Worm (Caenorhabditis elegans) whole organism, L1 larva: ENCODE measurements around the gene C49C3.15.

Experiments
- aly-2 ChIP-seq: fragments of 150-350 bp; optimal IDR thresholded peaks from 2 replicates; lab custom pipeline; 2014; ENCODE audit warnings: missing biosample characterization, missing genetic modification characterization
- ama-1 ChIP-seq: fragments of 150-350 bp; optimal IDR thresholded peaks from 2 replicates; lab custom pipeline; 2014
- ceh-63 ChIP-seq: fragments of 200-800 bp; sonication (Bioruptor generic); optimal IDR thresholded peaks from 2 replicates; lab custom pipeline; 2018; ENCODE audit warnings: mild to moderate bottlenecking, missing genetic modification characterization, missing compliant biosample characterization
- ceh-8 ChIP-seq: fragments of 200-800 bp; sonication (Bioruptor generic); optimal IDR thresholded peaks from 2 replicates; lab custom pipeline; 2018; ENCODE audit warnings: mild to moderate bottlenecking, missing genetic modification characterization, moderate library complexity, missing compliant biosample characterization
- ceh-82 ChIP-seq, 3 experiments: fragments of 150-350 bp in 1 of 3; sonication (generic microtip) in 2 of 3; optimal IDR thresholded peaks; 2 replicates each; lab custom pipeline; 2014 to 2017; ENCODE audit warnings: missing biosample characterization in 3 of 3, missing genetic modification characterization in 3 of 3
- efl-1 ChIP-seq, 4 experiments: fragments of 150-350 bp; optimal IDR thresholded peaks in 3 of 4; peaks in 1 of 4; 1 replicate in 1 of 4; 2 replicates in 3 of 4; lab custom pipeline; 2014; ENCODE audit warnings: missing biosample characterization in 2 of 4, missing genetic modification characterization in 2 of 4, missing genetic modification reagents in 2 of 4
- egl-27 ChIP-seq, 2 experiments: fragments of 150-350 bp in 1 of 2; sonication (generic microtip); optimal IDR thresholded peaks; 3 replicates each; lab custom pipeline; 2017 to 2018; ENCODE audit warnings: missing biosample characterization in 2 of 2, missing genetic modification characterization in 2 of 2, missing genetic modification reagents in 2 of 2
- elt-2 ChIP-seq: sonication (generic microtip); optimal IDR thresholded peaks from 2 replicates; lab custom pipeline; 2016; ENCODE audit warnings: missing genetic modification characterization, mild to moderate bottlenecking, inconsistent platforms, missing compliant biosample characterization, missing genetic modification reagents
- elt-3 ChIP-seq, 6 experiments: fragments of 150-350 bp in 1 of 6; sonication (generic microtip); optimal IDR thresholded peaks; 2 replicates each; lab custom pipeline; 2017 to 2018; ENCODE audit warnings: missing biosample characterization in 6 of 6, missing genetic modification characterization in 6 of 6, inconsistent platforms in 1 of 6
- ets-5 ChIP-seq: fragments of 200-800 bp; sonication (Bioruptor generic); IDR thresholded peaks from 2 replicates; pipeline ENCODE4 v1.3.6; 2022; ENCODE audit warnings: missing genetic modification characterization, missing compliant biosample characterization
- fkh-4 ChIP-seq: sonication (generic microtip); optimal IDR thresholded peaks from 2 replicates; lab custom pipeline; 2016; ENCODE audit warnings: missing compliant biosample characterization, missing genetic modification characterization, borderline replicate concordance
- fos-1 ChIP-seq: fragments of 150-350 bp; optimal IDR thresholded peaks from 2 replicates; lab custom pipeline; 2014; ENCODE audit warnings: missing biosample characterization, missing genetic modification characterization
- grh-1 ChIP-seq: fragments of 200-800 bp; sonication (Bioruptor generic); IDR thresholded peaks from 2 replicates; pipeline ENCODE4 v1.3.6; 2022; ENCODE audit warnings: missing genetic modification reagents, missing genetic modification characterization, missing compliant biosample characterization
- hpl-2 ChIP-seq: fragments of 150-350 bp; optimal IDR thresholded peaks from 2 replicates; lab custom pipeline; 2014; ENCODE audit warnings: missing biosample characterization, missing genetic modification reagents, missing genetic modification characterization
- irx-1 ChIP-seq: sonication (generic microtip); optimal IDR thresholded peaks from 2 replicates; lab custom pipeline; 2016; ENCODE audit warnings: missing genetic modification characterization, missing compliant biosample characterization
- isw-1 ChIP-seq: fragments of 200-800 bp; sonication (Bioruptor generic); IDR thresholded peaks from 2 replicates; pipeline ENCODE4 v1.3.6; 2022; ENCODE audit warnings: missing genetic modification characterization, missing compliant biosample characterization
- lin-14 ChIP-seq: fragments of 200-800 bp; sonication (Bioruptor generic); optimal IDR thresholded peaks from 2 replicates; lab custom pipeline; 2018; ENCODE audit warnings: mild to moderate bottlenecking, missing genetic modification characterization, moderate library complexity, missing compliant biosample characterization
- lin-15B ChIP-seq: fragments of 150-350 bp; sonication (generic microtip); optimal IDR thresholded peaks from 3 replicates; lab custom pipeline; 2014; ENCODE audit warnings: missing biosample characterization, missing genetic modification characterization
- mab-9 ChIP-seq: fragments of 200-800 bp; sonication (Bioruptor generic); IDR thresholded peaks from 2 replicates; pipeline ENCODE4 v1.3.6; 2022; ENCODE audit warnings: missing genetic modification reagents, missing genetic modification characterization, missing compliant biosample characterization
- mef-2 ChIP-seq: fragments of 150-350 bp; optimal IDR thresholded peaks from 2 replicates; lab custom pipeline; 2014; ENCODE audit warnings: missing biosample characterization, missing genetic modification characterization
- nhr-20 ChIP-seq: sonication (generic microtip); optimal IDR thresholded peaks from 2 replicates; lab custom pipeline; 2016; ENCODE audit warnings: mild to moderate bottlenecking, missing genetic modification characterization, missing compliant biosample characterization
- pag-3 ChIP-seq: sonication (generic microtip); optimal IDR thresholded peaks from 2 replicates; lab custom pipeline; 2017; ENCODE audit warnings: missing genetic modification characterization, mild to moderate bottlenecking, missing compliant biosample characterization, antibody characterized with exemption, borderline replicate concordance; ENCODE audit not compliant: insufficient read depth
- pqm-1 ChIP-seq: sonication (generic microtip); optimal IDR thresholded peaks from 3 replicates; lab custom pipeline; 2017; ENCODE audit warnings: missing biosample characterization, missing genetic modification characterization
- rnt-1 ChIP-seq: sonication (generic microtip); optimal IDR thresholded peaks from 2 replicates; lab custom pipeline; 2016; ENCODE audit warnings: mild to moderate bottlenecking, missing genetic modification characterization, moderate library complexity, missing compliant biosample characterization
- snu-23 ChIP-seq: sonication (generic microtip); optimal IDR thresholded peaks from 2 replicates; lab custom pipeline; 2016; ENCODE audit warnings: missing genetic modification characterization, missing compliant biosample characterization
- sup-37 ChIP-seq: fragments of 200-800 bp; sonication (Bioruptor generic); optimal IDR thresholded peaks from 2 replicates; lab custom pipeline; 2018; ENCODE audit warnings: mild to moderate bottlenecking, missing genetic modification characterization, missing compliant biosample characterization
- swsn-7 ChIP-seq: sonication (generic microtip); optimal IDR thresholded peaks from 2 replicates; lab custom pipeline; 2016; ENCODE audit warnings: missing genetic modification characterization, missing compliant biosample characterization
- tlp-1 ChIP-seq: fragments of 150-350 bp; optimal IDR thresholded peaks from 2 replicates; lab custom pipeline; 2014; ENCODE audit warnings: missing biosample characterization, missing genetic modification characterization
- unc-130 ChIP-seq: fragments of 150-350 bp; optimal IDR thresholded peaks from 2 replicates; lab custom pipeline; 2017; ENCODE audit warnings: missing biosample characterization, missing genetic modification characterization, inconsistent platforms
- unc-86 ChIP-seq: sonication (generic microtip); optimal IDR thresholded peaks from 2 replicates; lab custom pipeline; 2016; ENCODE audit warnings: missing genetic modification characterization, missing compliant biosample characterization
- unc-98 ChIP-seq: fragments of 200-800 bp; sonication (Bioruptor generic); IDR thresholded peaks from 2 replicates; pipeline ENCODE4 v1.3.6; 2022; ENCODE audit warnings: missing genetic modification characterization, missing compliant biosample characterization
- vab-15 ChIP-seq: sonication (generic microtip); optimal IDR thresholded peaks from 2 replicates; lab custom pipeline; 2017; ENCODE audit warnings: missing genotype, mild to moderate bottlenecking, missing genetic modification characterization, missing compliant biosample characterization
- zip-4 ChIP-seq: fragments of 200-800 bp; sonication (Bioruptor generic); optimal IDR thresholded peaks from 2 replicates; lab custom pipeline; 2018; ENCODE audit warnings: mild to moderate bottlenecking, missing genetic modification characterization, moderate library complexity, missing compliant biosample characterization
- ztf-11 ChIP-seq, 2 experiments: sonication (generic microtip); optimal IDR thresholded peaks; 2 replicates each; lab custom pipeline; 2016 to 2017; ENCODE audit warnings: missing genetic modification characterization in 2 of 2, missing biosample characterization in 1 of 2, missing compliant biosample characterization in 1 of 2
- ztf-4 ChIP-seq: fragments of 150-350 bp; optimal IDR thresholded peaks from 2 replicates; lab custom pipeline; 2014; ENCODE audit warnings: missing biosample characterization, missing genetic modification characterization

C49C3.15 gene

ce11 chrIV:17342179-17342578 is 8.1 kb downstream of the C49C3.15 start, which contains the start of gene C49C3.9:
C49C3.9 (minus strand) TSS chrIV:17342314.
- TF ChIP-seq swsn-7 (no peak), pqm-1 (tag; lab: Kevin White, UChicago) (peak; percentile 21), elt-2 (tag; lab: Kevin White, UChicago) (peak; percentile 85)

- no peak for TF ChIP-seq mef-2
- TF ChIP-seq lin-14 (GFP tag; lab: Kevin White, UChicago): no peak
- no peak for TF ChIP-seq fkh-4 (tag; lab: Kevin White, UChicago)
- no peak for TF ChIP-seq ceh-82 (tag; optimal IDR thresholded peaks at IDR 0.05; lab: Kevin White, UChicago)
Measured at ce11 chrIV:17342667-17343066, 8.6 kb downstream of the C49C3.15 start, which contains the start of gene C49C3.21. C49C3.21 (plus strand) TSS chrIV:17342967.

ce11 chrIV:17343482-17343881 is 9.5 kb downstream of the C49C3.15 start, which contains the start of gene C49C3.11:
C49C3.11 (plus strand) TSS chrIV:17343782.
- TF ChIP-seq ets-5 (GFP tag; lab: Robert Waterston, UW): no peak
- TF ChIP-seq elt-2 (tag; lab: Kevin White, UChicago): no peak
- no peak for TF ChIP-seq pqm-1 (tag; lab: Kevin White, UChicago)
- TF ChIP-seq unc-130 (tag; lab: Kevin White, UChicago): no peak
- TF ChIP-seq isw-1: no peak
- TF ChIP-seq grh-1: no peak
- TF ChIP-seq snu-23: no peak
- no peak for TF ChIP-seq ceh-8
- TF ChIP-seq sup-37 (GFP tag; lab: Kevin White, UChicago): no peak
- TF ChIP-seq pag-3: no peak
- TF ChIP-seq efl-1 (optimal IDR thresholded peaks at IDR 0.05; lab: Kevin White, UChicago): no peak
- TF ChIP-seq efl-1 (GFP tag; optimal IDR thresholded peaks at IDR 0.05 in 1 of 2; lab: Kevin White, UChicago): no peak
- no peak for TF ChIP-seq egl-27 (tag; optimal IDR thresholded peaks at IDR 0.05; lab: Kevin White, UChicago)
- TF ChIP-seq vab-15 (tag; lab: Kevin White, UChicago): no peak
- TF ChIP-seq mab-9 (GFP tag; lab: Robert Waterston, UW): no peak

ce11 chrIV:17346599-17347218 is 12.7 kb downstream of the C49C3.15 start, which contains the start of the genes clec-197 and clec-198:
clec-197 (minus strand) TSS chrIV:17346699.
clec-198 (plus strand) TSS chrIV:17347168.
- TF ChIP-seq aly-2: no peak
- TF ChIP-seq zip-4: no peak
- TF ChIP-seq hpl-2 (GFP tag; lab: Kevin White, UChicago): no peak
- TF ChIP-seq irx-1 (tag; lab: Kevin White, UChicago): no peak
- TF ChIP-seq ama-1 (lab: Kevin White, UChicago): no peak
- TF ChIP-seq mab-9 (GFP tag; lab: Robert Waterston, UW): no peak
- no peak for TF ChIP-seq ztf-11 (tag; optimal IDR thresholded peaks at IDR 0.05; lab: Kevin White, UChicago)
- no peak for TF ChIP-seq lin-15B (tag; lab: Kevin White, UChicago)
- no peak for TF ChIP-seq unc-98
- TF ChIP-seq tlp-1: no peak

- TF ChIP-seq ceh-63: no peak
- no peak for TF ChIP-seq unc-86 (tag; lab: Kevin White, UChicago)
- no peak for TF ChIP-seq rnt-1 (tag; lab: Kevin White, UChicago)
- TF ChIP-seq elt-3 (tag; optimal IDR thresholded peaks at IDR 0.05; lab: Kevin White, UChicago): no peak
- no peak for TF ChIP-seq tlp-1
- no peak for TF ChIP-seq fos-1
- TF ChIP-seq pag-3: no peak
- TF ChIP-seq unc-130 (tag; lab: Kevin White, UChicago): no peak
- no peak for TF ChIP-seq pqm-1 (tag; lab: Kevin White, UChicago)
- no peak for TF ChIP-seq ztf-4 (tag; lab: Kevin White, UChicago)
- no peak for TF ChIP-seq nhr-20 (tag; lab: Kevin White, UChicago)
- TF ChIP-seq, all 84 proteins: peak for 0
Measured at ce11 chrIV:17351586-17351985, 17.6 kb downstream of the C49C3.15 start, which contains the start of gene clec-199. clec-199 (plus strand) TSS chrIV:17351886.
